Worm (Caenorhabditis elegans): ENCODE data around the gene alh-8.

Gene alh-8

ce11 chrII:11751615-11752174 lies 22.8 kb downstream of the alh-8 start:
- 0 out of 2 replicates have a peak, but pooled peaks have one; percentile 53 for TF ChIP-seq ztf-23 (GFP tag; IDR thresholded peaks at IDR 0.05)
- no peak for TF ChIP-seq cog-1 (tag; optimal IDR thresholded peaks at IDR 0.05)
- no peak for TF ChIP-seq tab-1 (GFP tag; IDR thresholded peaks at IDR 0.05)

ce11 chrII:11753186-11753585 lies 24.3 kb downstream of the alh-8 start:
- TF ChIP-seq T22C8.4 (GFP tag; IDR thresholded peaks at IDR 0.05) (no peak), ztf-23 (GFP tag; IDR thresholded peaks at IDR 0.05) (no peak), cog-1 (tag; optimal IDR thresholded peaks at IDR 0.05) (no peak), ref-1 (GFP tag; conservative IDR thresholded peaks at IDR 0.05) (no peak), flt-1 (GFP tag; IDR thresholded peaks at IDR 0.05) (no peak), tab-1 (GFP tag; IDR thresholded peaks at IDR 0.05) (no peak), klf-2 (GFP tag; conservative IDR thresholded peaks at IDR 0.05) (no peak)

ce11 chrII:11756684-11757107 lies 27.8 kb downstream of the alh-8 start:
- no peak for TF ChIP-seq ztf-23 (GFP tag; IDR thresholded peaks at IDR 0.05)
- TF ChIP-seq klf-2 (GFP tag; conservative IDR thresholded peaks at IDR 0.05), result no peak
- TF ChIP-seq ztf-29 (GFP tag; IDR thresholded peaks at IDR 0.05), result no peak
- no peak for TF ChIP-seq ref-1 (GFP tag; conservative IDR thresholded peaks at IDR 0.05)

- TF ChIP-seq klf-2 (GFP tag; conservative IDR thresholded peaks at IDR 0.05), result peak; percentile 79
- TF ChIP-seq ztf-29 (GFP tag; IDR thresholded peaks at IDR 0.05), result peak; percentile 72
- peak; percentile 50; the same call in 1 of the 2 replicates for TF ChIP-seq ref-1 (GFP tag; conservative IDR thresholded peaks at IDR 0.05)
- peak; percentile 61; the same call in 1 of the 2 replicates for TF ChIP-seq tab-1 (GFP tag; IDR thresholded peaks at IDR 0.05)
- peak; percentile 97 for TF ChIP-seq flt-1 (GFP tag; IDR thresholded peaks at IDR 0.05)
- TF ChIP-seq cog-1 (tag; optimal IDR thresholded peaks at IDR 0.05), result peak; percentile 66
- TF ChIP-seq ztf-23 (GFP tag; IDR thresholded peaks at IDR 0.05), result peak; percentile 91
- peak; percentile 66 for TF ChIP-seq T22C8.4 (GFP tag; IDR thresholded peaks at IDR 0.05)
Observed at ce11 chrII:11759277-11759676, 30.4 kb downstream of the alh-8 start, which contains the start of the genes F44E5.4 and F44E5.5. F44E5.4 (minus strand) TSS chrII:11759311. F44E5.5 (plus strand) TSS chrII:11759662.

- TF ChIP-seq klf-2 (GFP tag; conservative IDR thresholded peaks at IDR 0.05), result no peak
- no peak for TF ChIP-seq ref-1 (GFP tag; conservative IDR thresholded peaks at IDR 0.05)
- TF ChIP-seq ztf-23 (GFP tag; IDR thresholded peaks at IDR 0.05), result no peak
Observed at ce11 chrII:11761806-11762512, 33.1 kb downstream of the alh-8 start.

ce11 chrII:11765506-11766152 lies 36.8 kb downstream of the alh-8 start:
- TF ChIP-seq ztf-23 (GFP tag; IDR thresholded peaks at IDR 0.05) (no peak), T22C8.4 (GFP tag; IDR thresholded peaks at IDR 0.05) (no peak), tab-1 (GFP tag; IDR thresholded peaks at IDR 0.05) (0 out of 2 replicates have a peak, but pooled peaks have one; percentile 28), flt-1 (GFP tag; IDR thresholded peaks at IDR 0.05) (no peak)

ce11 chrII:11766472-11766871 lies 37.6 kb downstream of the alh-8 start, which contains the start of gene F44E5.2:
F44E5.2 (plus strand) TSS chrII:11766772.
- TF ChIP-seq ref-1 (GFP tag; conservative IDR thresholded peaks at IDR 0.05), result no peak

ce11 chrII:11772364-11772763 lies 43.5 kb downstream of the alh-8 start, which contains the start of gene F44E5.15:
F44E5.15 (plus strand) TSS chrII:11772664.
- TF ChIP-seq med-1 (GFP tag; optimal IDR thresholded peaks at IDR 0.05; ENCODE audit: insufficient read depth), result no peak
- no peak for TF ChIP-seq ztf-23 (GFP tag; IDR thresholded peaks at IDR 0.05)
- no peak for TF ChIP-seq cog-1 (tag; optimal IDR thresholded peaks at IDR 0.05)
- TF ChIP-seq T22C8.4 (GFP tag; IDR thresholded peaks at IDR 0.05), result no peak
- no peak for TF ChIP-seq ref-1 (GFP tag; conservative IDR thresholded peaks at IDR 0.05)
- no peak for TF ChIP-seq klf-2 (GFP tag; conservative IDR thresholded peaks at IDR 0.05)
- no peak for TF ChIP-seq tab-1 (GFP tag; IDR thresholded peaks at IDR 0.05)
- TF ChIP-seq flt-1 (GFP tag; IDR thresholded peaks at IDR 0.05), result no peak
- no peak for TF ChIP-seq ztf-29 (GFP tag; IDR thresholded peaks at IDR 0.05)

- no peak for TF ChIP-seq ztf-23 (GFP tag; IDR thresholded peaks at IDR 0.05)
- no peak for TF ChIP-seq klf-2 (GFP tag; conservative IDR thresholded peaks at IDR 0.05)
- TF ChIP-seq T22C8.4 (GFP tag; IDR thresholded peaks at IDR 0.05), result no peak
Observed at ce11 chrII:11774218-11774617, 45.4 kb downstream of the alh-8 start, which contains the start of gene F44E5.1. F44E5.1 (minus strand) TSS chrII:11774559.

ce11 chrII:11777893-11778480 lies 49.1 kb downstream of the alh-8 start, which contains the start of the genes patr-1 and dna-2:
patr-1 (minus strand) TSS chrII:11777943.
dna-2 (plus strand) TSS chrII:11778430.
- no peak for TF ChIP-seq T22C8.4 (GFP tag; IDR thresholded peaks at IDR 0.05)
- no peak for TF ChIP-seq cog-1 (tag; optimal IDR thresholded peaks at IDR 0.05)
- no peak for TF ChIP-seq flt-1 (GFP tag; IDR thresholded peaks at IDR 0.05)
- no peak for TF ChIP-seq med-1 (GFP tag; optimal IDR thresholded peaks at IDR 0.05; ENCODE audit: insufficient read depth)
- TF ChIP-seq ztf-23 (GFP tag; IDR thresholded peaks at IDR 0.05), result no peak
- no peak for TF ChIP-seq klf-2 (GFP tag; conservative IDR thresholded peaks at IDR 0.05)
- no peak for TF ChIP-seq tab-1 (GFP tag; IDR thresholded peaks at IDR 0.05)
